Fruit fly (Drosophila melanogaster) whole organism, embryonic: ENCODE measurements around the gene CG14567.

Experiments
- CG7745 ChIP-seq: fragments of 200-800 bp; sonication (Bioruptor generic); optimal IDR thresholded peaks from 2 replicates; lab custom pipeline; 2018; ENCODE audit warnings: missing biosample characterization, mild to moderate bottlenecking, missing genetic modification characterization, moderate library complexity
- H2.0 ChIP-seq: fragments of 200-800 bp; sonication (Bioruptor generic); IDR thresholded peaks from 2 replicates; pipeline ENCODE4 v1.3.6; 2022; ENCODE audit warnings: missing biosample characterization, missing genetic modification characterization
- caup ChIP-seq: fragments of 200-800 bp; sonication (Bioruptor generic); optimal IDR thresholded peaks from 3 replicates; lab custom pipeline; 2017; ENCODE audit warnings: missing biosample characterization, mild to moderate bottlenecking, missing genetic modification characterization, moderate library complexity; ENCODE audit not compliant: severe bottlenecking
- otp ChIP-seq: fragments of 200-800 bp; sonication (Bioruptor generic); IDR thresholded peaks from 3 replicates; pipeline ENCODE4, ENCODE4 v1.3.6; 2022; ENCODE audit warnings: missing biosample characterization, missing genetic modification characterization
- tgo ChIP-seq: fragments of 200-800 bp; sonication (Bioruptor generic); IDR thresholded peaks from 3 replicates; pipeline ENCODE4 v1.3.6; 2022; ENCODE audit warnings: missing biosample characterization, missing genetic modification characterization

DNA sequence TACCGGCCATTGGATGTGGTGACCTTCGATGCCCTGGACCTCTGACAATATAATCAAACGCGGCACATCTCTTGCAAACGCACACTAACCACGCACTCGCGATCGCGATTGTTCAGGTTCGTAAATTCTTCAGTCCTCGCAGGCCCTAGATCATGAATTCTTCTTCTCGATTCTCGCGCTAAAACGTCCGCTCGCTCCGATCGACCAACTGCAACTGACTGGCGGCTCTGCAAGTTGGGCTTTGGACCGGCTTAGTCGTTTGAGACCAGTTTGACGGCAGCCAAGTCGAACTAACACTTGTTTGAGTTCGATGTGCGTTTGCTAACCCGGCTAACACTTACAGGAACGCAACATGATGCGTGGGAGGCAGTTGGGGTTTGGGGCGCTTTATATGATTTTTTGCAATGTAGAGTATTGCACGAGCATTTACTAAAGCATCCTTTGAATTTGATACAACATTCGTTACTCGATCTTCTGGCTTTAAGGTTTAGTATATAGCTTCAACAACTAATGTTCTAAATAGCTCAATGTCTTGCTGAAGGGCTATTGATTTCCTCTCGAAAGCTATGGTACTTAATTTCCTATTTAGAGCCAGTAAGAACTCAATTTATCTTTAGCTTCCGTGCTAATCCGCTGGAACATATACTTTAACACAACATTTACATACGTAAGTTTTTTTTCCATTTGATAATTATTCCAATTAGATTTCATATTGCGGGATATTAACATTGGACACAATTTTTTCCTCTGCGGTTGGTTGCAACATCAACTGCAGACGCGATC lies 31.9 kb downstream of the CG14567 start, which contains the start of gene CG32447:
- no peak for TF ChIP-seq otp (GFP tag; lab: Robert Waterston, UW)
- TF ChIP-seq H2.0 = no peak
- no peak for TF ChIP-seq tgo
- TF ChIP-seq CG7745 (tag; lab: Kevin White, UChicago) = no peak
- no peak for TF ChIP-seq caup (GFP tag; lab: Kevin White, UChicago)
